Fruit fly (Drosophila melanogaster) whole organism, prepupa: ENCODE data around the gene Tomosyn.

Experiments used
- Blimp-1 ChIP-seq: fragments of 200-800 bp; sonication (Bioruptor generic); optimal IDR thresholded peaks from 3 replicates; lab custom pipeline; 2017; ENCODE audit warnings: missing biosample characterization, missing genetic modification characterization, mild to moderate bottlenecking, moderate library complexity, missing genetic modification reagents
- CG11294 ChIP-seq: fragments of 200-800 bp; sonication (Bioruptor generic); IDR thresholded peaks from 2 replicates; pipeline ENCODE4 v1.3.6; 2022; ENCODE audit warnings: missing biosample characterization, missing genetic modification characterization
- CG11762 ChIP-seq: fragments of 200-800 bp; sonication (Bioruptor generic); optimal IDR thresholded peaks from 3 replicates; lab custom pipeline; 2016; ENCODE audit warnings: missing biosample characterization, missing genetic modification characterization; ENCODE audit not compliant: insufficient read depth
- CG15336 ChIP-seq: fragments of 200-800 bp; sonication (Bioruptor generic); IDR thresholded peaks from 2 replicates; pipeline ENCODE4 v1.3.6; 2022; ENCODE audit warnings: missing biosample characterization, missing genetic modification characterization
- CG1621 ChIP-seq: fragments of 200-800 bp; sonication (Bioruptor generic); optimal IDR thresholded peaks from 3 replicates; lab custom pipeline; 2018; ENCODE audit warnings: missing biosample characterization, mild to moderate bottlenecking, missing genetic modification characterization
- CG6808 ChIP-seq: fragments of 200-800 bp; sonication (Bioruptor generic); optimal IDR thresholded peaks from 3 replicates; lab custom pipeline; 2017; ENCODE audit warnings: missing biosample characterization, missing genetic modification characterization, mild to moderate bottlenecking, moderate library complexity, missing genetic modification reagents
- CG6854 ChIP-seq: fragments of 200-800 bp; sonication (Bioruptor generic); optimal IDR thresholded peaks from 2 replicates; lab custom pipeline; 2017; ENCODE audit warnings: missing biosample characterization, mild to moderate bottlenecking, missing genetic modification characterization
- CG8632 ChIP-seq: fragments of 200-800 bp; sonication (Bioruptor generic); optimal IDR thresholded peaks from 3 replicates; lab custom pipeline; 2016; ENCODE audit warnings: missing biosample characterization, missing genetic modification characterization
- CG9139 ChIP-seq: fragments of 200-800 bp; sonication (Bioruptor generic); optimal IDR thresholded peaks from 3 replicates; lab custom pipeline; 2017; ENCODE audit warnings: missing biosample characterization, mild to moderate bottlenecking, missing genetic modification characterization
- Eip75B ChIP-seq: fragments of 200-800 bp; sonication (Bioruptor generic); optimal IDR thresholded peaks from 3 replicates; lab custom pipeline; 2016; ENCODE audit warnings: missing biosample characterization, missing genetic modification characterization
- Eip78C ChIP-seq: fragments of 200-800 bp; sonication (Bioruptor generic); peaks from one replicate; lab custom pipeline; 2016; ENCODE audit warnings: missing biosample characterization, missing genetic modification characterization
- Eip93F ChIP-seq: fragments of 200-800 bp; sonication (Bioruptor generic); optimal IDR thresholded peaks from 2 replicates; lab custom pipeline; 2016; ENCODE audit warnings: missing biosample characterization, mild to moderate bottlenecking, missing genetic modification characterization
- Ets21C ChIP-seq: fragments of 200-800 bp; sonication (Bioruptor generic); optimal IDR thresholded peaks from 3 replicates; lab custom pipeline; 2016; ENCODE audit warnings: missing biosample characterization, missing genetic modification characterization
- Gug ChIP-seq: fragments of 200-800 bp; sonication (Bioruptor generic); IDR thresholded peaks from 2 replicates; pipeline ENCODE4 v1.3.6; 2022; ENCODE audit warnings: missing biosample characterization, missing genetic modification characterization
- OdsH ChIP-seq: fragments of 200-800 bp; sonication (Bioruptor generic); optimal IDR thresholded peaks from 3 replicates; lab custom pipeline; 2016; ENCODE audit warnings: missing biosample characterization, missing genetic modification characterization
- Smox ChIP-seq: fragments of 200-800 bp; sonication (Bioruptor generic); optimal IDR thresholded peaks from 3 replicates; lab custom pipeline; 2016; ENCODE audit warnings: missing biosample characterization, missing genetic modification characterization
- Sox15 ChIP-seq: fragments of 200-800 bp; sonication (Bioruptor generic); optimal IDR thresholded peaks from 3 replicates; lab custom pipeline; 2016; ENCODE audit warnings: missing biosample characterization, missing genetic modification characterization
- achi ChIP-seq: fragments of 200-800 bp; sonication (Bioruptor generic); optimal IDR thresholded peaks from 3 replicates; lab custom pipeline; 2016; ENCODE audit warnings: missing biosample characterization, missing genetic modification characterization
- cyc ChIP-seq: fragments of 200-800 bp; sonication (Bioruptor generic); optimal IDR thresholded peaks from 3 replicates; lab custom pipeline; 2016; ENCODE audit warnings: missing biosample characterization, missing genetic modification characterization
- esn ChIP-seq: fragments of 200-800 bp; sonication (Bioruptor generic); optimal IDR thresholded peaks from 2 replicates; lab custom pipeline; 2016; ENCODE audit warnings: missing biosample characterization, mild to moderate bottlenecking, missing genetic modification characterization, moderate library complexity
- fd85E ChIP-seq: fragments of 200-800 bp; sonication (Bioruptor generic); optimal IDR thresholded peaks from 3 replicates; lab custom pipeline; 2016; ENCODE audit warnings: missing biosample characterization, missing genetic modification characterization
- fkh ChIP-seq: fragments of 200-800 bp; sonication (Bioruptor generic); optimal IDR thresholded peaks from 3 replicates; lab custom pipeline; 2017; ENCODE audit warnings: missing biosample characterization, mild to moderate bottlenecking, missing genetic modification characterization, moderate library complexity
- lz ChIP-seq: fragments of 200-800 bp; sonication (Bioruptor generic); optimal IDR thresholded peaks from 3 replicates; lab custom pipeline; 2016; ENCODE audit warnings: missing biosample characterization, missing genetic modification characterization
- net ChIP-seq: fragments of 200-800 bp; sonication (Bioruptor generic); optimal IDR thresholded peaks from 3 replicates; lab custom pipeline; 2016; ENCODE audit warnings: missing biosample characterization, missing genetic modification characterization
- ss ChIP-seq, 2 experiments: fragments of 200-800 bp; sonication (Bioruptor generic); optimal IDR thresholded peaks; 2 replicates in 1 of 2; 3 replicates in 1 of 2; lab custom pipeline; 2017 to 2018; ENCODE audit warnings: mild to moderate bottlenecking in 2 of 2, missing biosample characterization in 2 of 2, missing genetic modification characterization in 2 of 2, moderate library complexity in 1 of 2
- topi ChIP-seq: fragments of 200-800 bp; sonication (Bioruptor generic); optimal IDR thresholded peaks from 3 replicates; lab custom pipeline; 2016; ENCODE audit warnings: missing biosample characterization, missing genetic modification characterization

Tomosyn gene

dm6 chrX:12596353-12597107 is 34.9 kb upstream of the Tomosyn start (continued):
- no peak for TF ChIP-seq CG11762 (GFP tag; lab: Kevin White, UChicago)
- no peak for TF ChIP-seq cyc (GFP tag; lab: Kevin White, UChicago)
- no peak for TF ChIP-seq Smox (GFP tag; lab: Kevin White, UChicago)
- TF ChIP-seq CG6854, result peak; percentile 90
- TF ChIP-seq CG8632, result peak; percentile 58
- TF ChIP-seq CG15336 (GFP tag; lab: Robert Waterston, UW), result 0 out of 2 replicates have a peak, but pooled peaks have one; percentile 13
- no peak for TF ChIP-seq CG1621 (tag; lab: Kevin White, UChicago)
- peak; percentile 68 for TF ChIP-seq esn
- peak; percentile 36 for TF ChIP-seq net (GFP tag; lab: Kevin White, UChicago)

- no peak for TF ChIP-seq fd85E
- no peak for TF ChIP-seq Gug (GFP tag; lab: Robert Waterston, UW)
- TF ChIP-seq Blimp-1 (GFP tag; lab: Kevin White, UChicago), result no peak
- no peak for TF ChIP-seq Sox15 (GFP tag; lab: Kevin White, UChicago)
- TF ChIP-seq cyc (GFP tag; lab: Kevin White, UChicago), result no peak
These were observed 30.3 kb upstream of the Tomosyn start for dm6 chrX:12600802-12601793.

dm6 chrX:12611536-12612458 is 19.6 kb upstream of the Tomosyn start, which contains the start of the genes CG1463 and Fpgs1:
Gene CG1463, minus strand, starts transcription at chrX:12611667.
Gene Fpgs1, plus strand, starts transcription at chrX:12611867.
- TF ChIP-seq Ets21C (no peak), Eip75B (GFP tag; lab: Kevin White, UChicago) (no peak), CG11294 (no peak), CG6808 (GFP tag; lab: Kevin White, UChicago) (no peak), CG1621 (tag; lab: Kevin White, UChicago) (no peak), CG15336 (GFP tag; lab: Robert Waterston, UW) (0 out of 2 replicates have a peak, but pooled peaks have one; percentile 7), OdsH (no peak), Eip78C (GFP tag; lab: Kevin White, UChicago) (no peak), net (GFP tag; lab: Kevin White, UChicago) (no peak), ss (GFP tag; optimal IDR thresholded peaks at IDR 0.05; lab: Kevin White, UChicago) (no peak), fkh (GFP tag; lab: Kevin White, UChicago) (peak; percentile 92), esn (peak; percentile 53), Smox (GFP tag; lab: Kevin White, UChicago) (no peak)

- TF ChIP-seq Eip93F, result no peak
- no peak for TF ChIP-seq CG8632
- no peak for TF ChIP-seq lz
- no peak for TF ChIP-seq OdsH
- no peak for TF ChIP-seq Sox15 (GFP tag; lab: Kevin White, UChicago)
- no peak for TF ChIP-seq achi (GFP tag; lab: Kevin White, UChicago)
- no peak for TF ChIP-seq Blimp-1 (GFP tag; lab: Kevin White, UChicago)
- TF ChIP-seq CG9139 (GFP tag; lab: Kevin White, UChicago), result no peak
- no peak for TF ChIP-seq topi
These were observed 18.1 kb upstream of the Tomosyn start for dm6 chrX:12613248-12613805.
